Fruit fly (Drosophila melanogaster) whole organism, embryonic: ENCODE measurements around the gene Pex11c.
A peak's percentile ranks its signal among the peaks of the same experiment; 100 is the strongest.

Experiments
- Adf1 ChIP-seq: fragments of 200-800 bp; sonication (Bioruptor generic); IDR thresholded peaks from 2 replicates; pipeline ENCODE4 v1.3.6; 2022; ENCODE audit warnings: missing biosample characterization, missing genetic modification characterization
- B-H1 ChIP-seq: fragments of 200-800 bp; sonication (Bioruptor generic); IDR thresholded peaks from 3 replicates; pipeline ENCODE4 v1.3.6; 2022; ENCODE audit warnings: missing biosample characterization, missing genetic modification characterization
- CG10431 ChIP-seq: fragments of 200-800 bp; sonication (Bioruptor generic); optimal IDR thresholded peaks from 3 replicates; lab custom pipeline; 2018; ENCODE audit warnings: missing biosample characterization, mild to moderate bottlenecking, missing genetic modification characterization
- CG10959 ChIP-seq: fragments of 200-800 bp; sonication (Bioruptor generic); IDR thresholded peaks from 2 replicates; pipeline ENCODE4 v1.3.6; 2022; ENCODE audit warnings: missing biosample characterization, missing genetic modification characterization
- CG12219 ChIP-seq: fragments of 200-800 bp; sonication (Bioruptor generic); optimal IDR thresholded peaks from 3 replicates; lab custom pipeline; 2018; ENCODE audit warnings: missing biosample characterization, mild to moderate bottlenecking, missing genetic modification characterization
- CG1233 ChIP-seq: fragments of 200-800 bp; sonication (Bioruptor generic); optimal IDR thresholded peaks from 4 replicates; lab custom pipeline; 2018; ENCODE audit warnings: missing biosample characterization, mild to moderate bottlenecking, missing genetic modification characterization
- CG14014 ChIP-seq: fragments of 200-800 bp; sonication (Bioruptor generic); IDR thresholded peaks from 2 replicates; pipeline ENCODE4 v1.3.6; 2022; ENCODE audit warnings: missing biosample characterization, missing genetic modification characterization
- CG14050 ChIP-seq: fragments of 200-800 bp; sonication (Bioruptor generic); IDR thresholded peaks from 3 replicates; pipeline ENCODE4 v1.3.6; 2022; ENCODE audit warnings: missing biosample characterization, missing genetic modification characterization
- CG14860 ChIP-seq: fragments of 200-800 bp; sonication (Bioruptor generic); IDR thresholded peaks from 3 replicates; pipeline ENCODE4 v1.3.6; 2022; ENCODE audit warnings: missing biosample characterization, missing genetic modification characterization; ENCODE audit not compliant: partially characterized antibody
- CG1792 ChIP-seq: fragments of 200-800 bp; sonication (Bioruptor generic); optimal IDR thresholded peaks from 2 replicates; lab custom pipeline; 2016; ENCODE audit warnings: missing biosample characterization, missing genetic modification characterization
- CG18476 ChIP-seq: fragments of 200-800 bp; sonication (Bioruptor generic); optimal IDR thresholded peaks from 2 replicates; lab custom pipeline; 2016; ENCODE audit warnings: missing biosample characterization, mild to moderate bottlenecking, missing genetic modification characterization
- CG3065 ChIP-seq: fragments of 200-800 bp; sonication (Bioruptor generic); optimal IDR thresholded peaks from 2 replicates; lab custom pipeline; 2016; ENCODE audit warnings: missing biosample characterization, missing genetic modification characterization
- CG31441 ChIP-seq: fragments of 200-800 bp; sonication (Bioruptor generic); IDR thresholded peaks from 2 replicates; pipeline ENCODE4 v1.3.6; 2022; ENCODE audit warnings: missing biosample characterization, missing genetic modification characterization
- CG34422 ChIP-seq: fragments of 200-800 bp; sonication (Bioruptor generic); IDR thresholded peaks from 3 replicates; pipeline ENCODE4 v1.3.6; 2022; ENCODE audit warnings: missing biosample characterization, missing genetic modification characterization
- CG3847 ChIP-seq: fragments of 200-800 bp; sonication (Bioruptor generic); IDR thresholded peaks from 2 replicates; pipeline ENCODE4 v1.3.6; 2022; ENCODE audit warnings: missing biosample characterization, missing genetic modification characterization
- CG3995 ChIP-seq: fragments of 200-800 bp; sonication (Bioruptor generic); optimal IDR thresholded peaks from 3 replicates; lab custom pipeline; 2016; ENCODE audit warnings: missing biosample characterization, missing genetic modification characterization
- CG4282 ChIP-seq: fragments of 200-800 bp; sonication (Bioruptor generic); optimal IDR thresholded peaks from 2 replicates; lab custom pipeline; 2016; ENCODE audit warnings: missing biosample characterization, missing genetic modification characterization
- CG43689 ChIP-seq: fragments of 200-800 bp; sonication (Bioruptor generic); IDR thresholded peaks from 2 replicates; pipeline ENCODE4 v1.3.6; 2022; ENCODE audit warnings: missing biosample characterization, missing genetic modification characterization
- CG6854 ChIP-seq: fragments of 200-800 bp; sonication (Bioruptor generic); optimal IDR thresholded peaks from 3 replicates; lab custom pipeline; 2017; ENCODE audit warnings: missing biosample characterization, mild to moderate bottlenecking, missing genetic modification characterization
- CG7928 ChIP-seq: fragments of 200-800 bp; sonication (Bioruptor generic); optimal IDR thresholded peaks from 2 replicates; lab custom pipeline; 2017; ENCODE audit warnings: missing biosample characterization, mild to moderate bottlenecking, missing genetic modification characterization
- CG7963 ChIP-seq: fragments of 200-800 bp; sonication (Bioruptor generic); IDR thresholded peaks from 3 replicates; pipeline ENCODE4 v1.3.6; 2022; ENCODE audit warnings: missing biosample characterization, missing genetic modification characterization; ENCODE audit not compliant: partially characterized antibody
- Dfd ChIP-seq, 2 experiments: fragments of >200 bp; optimal IDR thresholded peaks; 2 replicates each; lab custom pipeline; 2017; ENCODE audit warnings: missing biosample characterization in 2 of 2, missing genetic modification characterization in 2 of 2
- Fer1 ChIP-seq: fragments of 200-800 bp; sonication (Bioruptor generic); optimal IDR thresholded peaks from 2 replicates; lab custom pipeline; 2017; ENCODE audit warnings: missing biosample characterization, mild to moderate bottlenecking, missing genetic modification characterization
- Gsc ChIP-seq: fragments of 200-800 bp; sonication (Bioruptor generic); IDR thresholded peaks from 2 replicates; pipeline ENCODE4 v1.3.6; 2022; ENCODE audit warnings: missing biosample characterization, missing genetic modification characterization
- H2.0 ChIP-seq: fragments of 200-800 bp; sonication (Bioruptor generic); IDR thresholded peaks from 2 replicates; pipeline ENCODE4 v1.3.6; 2022; ENCODE audit warnings: missing biosample characterization, missing genetic modification characterization
- Max ChIP-seq: fragments of 200-800 bp; sonication (Bioruptor generic); optimal IDR thresholded peaks from 2 replicates; lab custom pipeline; 2016; ENCODE audit warnings: missing biosample characterization, mild to moderate bottlenecking, missing genetic modification characterization
- NC2β ChIP-seq: fragments of 200-800 bp; sonication (Bioruptor generic); optimal IDR thresholded peaks from 2 replicates; lab custom pipeline; 2016; ENCODE audit warnings: missing biosample characterization, missing genetic modification characterization
- PHDP ChIP-seq: fragments of 200-800 bp; sonication (Bioruptor generic); optimal IDR thresholded peaks from 3 replicates; lab custom pipeline; 2018; ENCODE audit warnings: missing biosample characterization, mild to moderate bottlenecking, missing genetic modification characterization, moderate library complexity
- Scr ChIP-seq: fragments of 200-800 bp; sonication (Bioruptor generic); IDR thresholded peaks from 2 replicates; pipeline ENCODE4 v1.3.6; 2022; ENCODE audit warnings: missing biosample characterization, missing genetic modification characterization; ENCODE audit not compliant: partially characterized antibody
- Sox102F ChIP-seq: fragments of 200-800 bp; sonication (Bioruptor generic); optimal IDR thresholded peaks from 2 replicates; lab custom pipeline; 2018; ENCODE audit warnings: missing biosample characterization, mild to moderate bottlenecking, missing genetic modification characterization, moderate library complexity
- Stat92E ChIP-seq, 3 experiments: fragments of >200 bp in 2 of 3; fragments of 200-800 bp in 1 of 3; sonication (Bioruptor generic) in 1 of 3; optimal IDR thresholded peaks; 2 replicates each; lab custom pipeline; 2017 to 2019; ENCODE audit warnings: missing biosample characterization in 3 of 3, missing genetic modification characterization in 3 of 3, mild to moderate bottlenecking in 1 of 3, moderate library complexity in 1 of 3
- ara ChIP-seq: fragments of 200-800 bp; sonication (Bioruptor generic); IDR thresholded peaks from 2 replicates; pipeline ENCODE4 v1.3.6; 2022; ENCODE audit warnings: missing biosample characterization, missing genetic modification characterization
- cato ChIP-seq: fragments of 200-800 bp; sonication (Bioruptor generic); optimal IDR thresholded peaks from 2 replicates; lab custom pipeline; 2016; ENCODE audit warnings: missing biosample characterization, missing genetic modification characterization, borderline replicate concordance
- cg ChIP-seq: fragments of 200-800 bp; sonication (Bioruptor generic); optimal IDR thresholded peaks from 3 replicates; lab custom pipeline; 2019; ENCODE audit warnings: missing biosample characterization, mild to moderate bottlenecking, missing genetic modification characterization, moderate library complexity
- chif ChIP-seq, 2 experiments: fragments of 200-800 bp; sonication (Bioruptor generic); optimal IDR thresholded peaks; 3 replicates each; lab custom pipeline; 2016; ENCODE audit warnings: missing biosample characterization in 2 of 2, missing genetic modification characterization in 2 of 2
- dpn ChIP-seq, 2 experiments: fragments of 200-800 bp; sonication (Bioruptor generic); optimal IDR thresholded peaks; 3 replicates each; lab custom pipeline; 2016; ENCODE audit warnings: missing biosample characterization in 2 of 2, missing genetic modification characterization in 2 of 2
- ewg ChIP-seq: fragments of 200-800 bp; sonication (Bioruptor generic); optimal IDR thresholded peaks from 3 replicates; lab custom pipeline; 2017; ENCODE audit warnings: mild to moderate bottlenecking, missing biosample characterization, missing genetic modification reagents, missing genetic modification characterization
- gfzf ChIP-seq: fragments of 200-800 bp; sonication (Bioruptor generic); optimal IDR thresholded peaks from 2 replicates; lab custom pipeline; 2016; ENCODE audit warnings: missing biosample characterization, mild to moderate bottlenecking, missing genetic modification characterization, moderate library complexity
- h ChIP-seq: fragments of >200 bp; optimal IDR thresholded peaks from 2 replicates; lab custom pipeline; 2017
- hkb ChIP-seq, 2 experiments: fragments of 200-800 bp in 1 of 2; fragments of >200 bp in 1 of 2; sonication (Bioruptor generic) in 1 of 2; IDR thresholded peaks in 1 of 2; optimal IDR thresholded peaks in 1 of 2; 2 replicates each; pipeline versions ENCODE4 v1.3.6 to Lab custom; 2017 to 2022; ENCODE audit warnings: missing biosample characterization in 1 of 2, missing genetic modification characterization in 1 of 2
- lola ChIP-seq, 3 experiments: fragments of >200 bp in 2 of 3; fragments of 200-800 bp in 1 of 3; sonication (Bioruptor generic) in 1 of 3; optimal IDR thresholded peaks; 2 replicates each; lab custom pipeline; 2017 to 2019; ENCODE audit warnings: missing biosample characterization in 3 of 3, missing genetic modification characterization in 3 of 3, mild to moderate bottlenecking in 1 of 3, moderate library complexity in 1 of 3
- lov ChIP-seq, 2 experiments: fragments of 200-800 bp in 1 of 2; fragments of >200 bp in 1 of 2; sonication (Bioruptor generic) in 1 of 2; IDR thresholded peaks in 1 of 2; optimal IDR thresholded peaks in 1 of 2; 2 replicates in 1 of 2; 3 replicates in 1 of 2; pipeline versions ENCODE4 v1.3.6 to Lab custom; 2017 to 2022; ENCODE audit warnings: missing biosample characterization in 1 of 2, missing genetic modification characterization in 1 of 2
- maf-S ChIP-seq: fragments of 200-800 bp; sonication (Bioruptor generic); optimal IDR thresholded peaks from 2 replicates; lab custom pipeline; 2016; ENCODE audit warnings: missing biosample characterization, missing genetic modification characterization
- onecut ChIP-seq: fragments of 200-800 bp; sonication (Bioruptor generic); IDR thresholded peaks from 2 replicates; pipeline ENCODE4 v1.3.6; 2022; ENCODE audit warnings: missing biosample characterization, missing genetic modification characterization
- slbo ChIP-seq: fragments of 200-800 bp; sonication (Bioruptor generic); IDR thresholded peaks from 2 replicates; pipeline ENCODE4 v1.3.6; 2022; ENCODE audit warnings: missing biosample characterization, missing genetic modification characterization
- tna ChIP-seq: fragments of 200-800 bp; sonication (Bioruptor generic); IDR thresholded peaks from 2 replicates; pipeline ENCODE4 v1.3.6; 2022; ENCODE audit warnings: missing biosample characterization, missing genetic modification characterization; ENCODE audit not compliant: partially characterized antibody
- ttk ChIP-seq: fragments of 200-800 bp; sonication (Bioruptor generic); IDR thresholded peaks from 2 replicates; pipeline ENCODE4 v2.1.2; 2022; ENCODE audit warnings: missing biosample characterization, missing genetic modification characterization
- wor ChIP-seq: fragments of 200-800 bp; sonication (Bioruptor generic); IDR thresholded peaks from 2 replicates; pipeline ENCODE4 v1.3.6; 2022; ENCODE audit warnings: missing biosample characterization, missing genetic modification characterization

Pex11c gene

dm6 chr3R:23293066-23293777 is 35.1 kb downstream of the Pex11c start (continued):
- no peak for TF ChIP-seq Scr
- peak; percentile 72 for TF ChIP-seq ttk (GFP tag; lab: Robert Waterston, UW)
- peak; percentile 15 for TF ChIP-seq CG4282
- no peak for TF ChIP-seq NC2β
- peak; percentile 98 for TF ChIP-seq cg (GFP tag; lab: Kevin White, UChicago)
- TF ChIP-seq h, result no peak
- no peak for TF ChIP-seq maf-S (GFP tag; lab: Kevin White, UChicago)
- peak; percentile 61 for TF ChIP-seq wor (GFP tag; lab: Robert Waterston, UW)
- peak; percentile 61 for TF ChIP-seq Sox102F (GFP tag; lab: Kevin White, UChicago)
- TF ChIP-seq H2.0 (GFP tag; lab: Robert Waterston, UW), result peak; percentile 28; the same call in 1 of the 2 replicates
- TF ChIP-seq CG10959 (GFP tag; lab: Robert Waterston, UW), result peak; percentile 63
- peak in 2 of 3 experiments; percentile 61 to 68 for TF ChIP-seq lola (GFP tag; optimal IDR thresholded peaks at IDR 0.05; lab: Kevin White, UChicago)
- TF ChIP-seq CG43689, result no peak
- TF ChIP-seq Dfd (GFP tag; optimal IDR thresholded peaks at IDR 0.05; lab: Kevin White, UChicago), result no peak
- TF ChIP-seq CG14050, result peak; percentile 51; the same call in 2 of the 3 replicates
- peak; percentile 40 for TF ChIP-seq CG12219 (GFP tag; lab: Kevin White, UChicago)
- no peak for TF ChIP-seq CG3065 (GFP tag; lab: Kevin White, UChicago)
- no peak for TF ChIP-seq CG7963 (GFP tag; lab: Robert Waterston, UW)
- TF ChIP-seq CG7928, result no peak
- TF ChIP-seq gfzf (GFP tag; lab: Kevin White, UChicago), result no peak
- no peak for TF ChIP-seq CG10431
- peak; percentile 19 for TF ChIP-seq cato (GFP tag; lab: Kevin White, UChicago)
- no peak for TF ChIP-seq Fer1
- TF ChIP-seq CG1792 (GFP tag; lab: Kevin White, UChicago), result no peak
- peak; percentile 38 for TF ChIP-seq CG3847 (GFP tag; lab: Robert Waterston, UW)
- peak; percentile 70; the same call in 1 of the 2 replicates for TF ChIP-seq Adf1
- peak in 1 of 2 experiments; percentile 19 for TF ChIP-seq dpn (GFP tag; optimal IDR thresholded peaks at IDR 0.05; lab: Kevin White, UChicago)
- TF ChIP-seq PHDP (tag; lab: Kevin White, UChicago), result peak; percentile 42
- peak; percentile 9 for TF ChIP-seq ewg (GFP tag; lab: Kevin White, UChicago)
- TF ChIP-seq ara, result peak; percentile 70; the same call in 1 of the 2 replicates
- TF ChIP-seq CG31441, result peak; percentile 65
- peak; percentile 41; the same call in 2 of the 3 replicates for TF ChIP-seq B-H1 (GFP tag; lab: Robert Waterston, UW)
- TF ChIP-seq CG18476, result no peak
- no peak for TF ChIP-seq hkb (optimal IDR thresholded peaks at IDR 0.05; lab: Kevin White, UChicago)
- peak; percentile 78 for TF ChIP-seq hkb (GFP tag; IDR thresholded peaks at IDR 0.05; lab: Robert Waterston, UW)
- TF ChIP-seq onecut (GFP tag; lab: Robert Waterston, UW), result no peak
- no peak for TF ChIP-seq Gsc (GFP tag; lab: Robert Waterston, UW)
- TF ChIP-seq tna (GFP tag; lab: Robert Waterston, UW), result peak; percentile 25; the same call in 1 of the 2 replicates
- TF ChIP-seq slbo (GFP tag; lab: Robert Waterston, UW), result peak; percentile 55; the same call in 1 of the 2 replicates
- TF ChIP-seq Stat92E (GFP tag; optimal IDR thresholded peaks at IDR 0.05; lab: Kevin White, UChicago), result no peak
- TF ChIP-seq CG14014, result peak; percentile 47; the same call in 1 of the 2 replicates
- peak; percentile 41 for TF ChIP-seq Max (GFP tag; lab: Kevin White, UChicago)
- TF ChIP-seq CG34422 (GFP tag; lab: Robert Waterston, UW), result peak; percentile 53; the same call in 2 of the 3 replicates
- TF ChIP-seq CG3995, result no peak
- no peak for TF ChIP-seq lov (optimal IDR thresholded peaks at IDR 0.05; lab: Kevin White, UChicago)
- TF ChIP-seq lov (GFP tag; IDR thresholded peaks at IDR 0.05; lab: Robert Waterston, UW), result peak; percentile 33; the same call in 1 of the 3 replicates
- TF ChIP-seq CG1233 (GFP tag; lab: Kevin White, UChicago), result no peak
- TF ChIP-seq CG14860, result no peak
- TF ChIP-seq CG6854, result no peak
- peak in 1 of 2 experiments; percentile 8 for TF ChIP-seq chif (GFP tag; optimal IDR thresholded peaks at IDR 0.05; lab: Kevin White, UChicago)
